Worm (Caenorhabditis elegans) whole organism, L4 larva: ENCODE measurements around the gene pigt-1.

Experiments used
- D1046.2 ChIP-seq: fragments of 200-800 bp; sonication (Bioruptor generic); IDR thresholded peaks from 2 replicates; pipeline ENCODE4 v1.3.6; 2022; ENCODE audit warnings: missing genetic modification characterization, missing compliant biosample characterization
- F26F4.8 ChIP-seq: fragments of 200-800 bp; sonication (Bioruptor generic); conservative IDR thresholded peaks from 2 replicates; pipeline ENCODE4 v1.3.6; 2022; ENCODE audit warnings: missing genetic modification characterization, missing compliant biosample characterization
- F44E2.7 ChIP-seq: fragments of 200-800 bp; sonication (Bioruptor generic); IDR thresholded peaks from 2 replicates; pipeline ENCODE4 v2.1.2; 2022; ENCODE audit warnings: missing genetic modification characterization, missing compliant biosample characterization
- F49E8.2 ChIP-seq: sonication (generic microtip); optimal IDR thresholded peaks from 2 replicates; lab custom pipeline; 2016; ENCODE audit warnings: missing compliant biosample characterization, mild to moderate bottlenecking, missing genetic modification characterization, borderline replicate concordance
- T20F7.1 ChIP-seq: fragments of 200-800 bp; sonication (Bioruptor generic); optimal IDR thresholded peaks from 2 replicates; lab custom pipeline; 2018; ENCODE audit warnings: mild to moderate bottlenecking, missing genetic modification characterization, missing compliant biosample characterization
- T26A8.4 ChIP-seq: fragments of 200-800 bp; sonication (Bioruptor generic); IDR thresholded peaks from 2 replicates; pipeline ENCODE4 v1.3.6; 2022; ENCODE audit warnings: missing genetic modification characterization, missing compliant biosample characterization
- Y75B8A.6 ChIP-seq: fragments of 200-800 bp; sonication (Bioruptor generic); IDR thresholded peaks from 2 replicates; pipeline ENCODE4 v1.3.6; 2022; ENCODE audit warnings: missing genetic modification reagents, missing genetic modification characterization, missing compliant biosample characterization
- ZK337.2 ChIP-seq: fragments of 200-800 bp; sonication (Bioruptor generic); IDR thresholded peaks from 2 replicates; pipeline ENCODE4 v1.3.6; 2022; ENCODE audit warnings: missing genetic modification reagents, missing genetic modification characterization, missing compliant biosample characterization
- aha-1 ChIP-seq: fragments of 150-350 bp; peaks from one replicate; lab custom pipeline; 2014; ENCODE audit warnings: missing biosample characterization, missing genetic modification characterization
- aly-2 ChIP-seq: sonication (generic microtip); optimal IDR thresholded peaks from 2 replicates; lab custom pipeline; 2018; ENCODE audit warnings: missing biosample characterization, missing genetic modification characterization
- arid-1 ChIP-seq: fragments of 200-800 bp; sonication (Bioruptor generic); conservative IDR thresholded peaks from 2 replicates; pipeline ENCODE4 v1.3.6; 2022; ENCODE audit warnings: missing genetic modification reagents, missing genetic modification characterization, missing compliant biosample characterization
- ceh-28 ChIP-seq: fragments of 150-350 bp; optimal IDR thresholded peaks from 2 replicates; lab custom pipeline; 2014; ENCODE audit warnings: missing biosample characterization, missing genetic modification reagents, missing genetic modification characterization
- ces-1 ChIP-seq: fragments of 150-350 bp; sonication (generic microtip); optimal IDR thresholded peaks from 4 replicates; lab custom pipeline; 2014; ENCODE audit warnings: missing biosample characterization, missing genetic modification reagents, missing genetic modification characterization
- daf-12 ChIP-seq: fragments of 150-350 bp; optimal IDR thresholded peaks from 2 replicates; lab custom pipeline; 2014; ENCODE audit warnings: missing biosample characterization, missing genetic modification reagents, missing genetic modification characterization
- daf-19 ChIP-seq: fragments of 200-800 bp; sonication (Bioruptor generic); conservative IDR thresholded peaks from 2 replicates; pipeline ENCODE4 v1.3.6; 2022; ENCODE audit warnings: missing genetic modification characterization, missing compliant biosample characterization
- dmd-8 ChIP-seq: fragments of 200-800 bp; sonication (Bioruptor generic); IDR thresholded peaks from 2 replicates; pipeline ENCODE4 v1.3.6; 2022; ENCODE audit warnings: missing genetic modification characterization, missing compliant biosample characterization
- dpl-1 ChIP-seq: fragments of 150-350 bp; optimal IDR thresholded peaks from 2 replicates; lab custom pipeline; 2014; ENCODE audit warnings: missing biosample characterization, missing genetic modification reagents, missing genetic modification characterization
- duxl-1 ChIP-seq: sonication (generic microtip); optimal IDR thresholded peaks from 2 replicates; lab custom pipeline; 2016; ENCODE audit warnings: mild to moderate bottlenecking, missing genetic modification characterization, moderate library complexity, missing compliant biosample characterization; ENCODE audit not compliant: poor library complexity
- dve-1 ChIP-seq: sonication (generic microtip); optimal IDR thresholded peaks from 2 replicates; lab custom pipeline; 2017; ENCODE audit warnings: antibody characterized with exemption, mild to moderate bottlenecking, missing genetic modification characterization, missing compliant biosample characterization; ENCODE audit not compliant: insufficient read depth
- egl-43 ChIP-seq: fragments of 200-800 bp; sonication (Bioruptor generic); IDR thresholded peaks from 2 replicates; pipeline ENCODE4 v1.3.6; 2022; ENCODE audit warnings: missing genetic modification reagents, missing genetic modification characterization, missing compliant biosample characterization
- gei-8 ChIP-seq: fragments of 200-800 bp; sonication (Bioruptor generic); optimal IDR thresholded peaks from 2 replicates; lab custom pipeline; 2018; ENCODE audit warnings: mild to moderate bottlenecking, missing genetic modification characterization, missing compliant biosample characterization
- hif-1 ChIP-seq, 2 experiments: sonication (generic microtip); optimal IDR thresholded peaks; 2 replicates each; lab custom pipeline; 2016 to 2017; ENCODE audit warnings: missing compliant biosample characterization in 2 of 2, missing genetic modification characterization in 2 of 2, missing genetic modification reagents in 2 of 2, missing genotype in 2 of 2, mild to moderate bottlenecking in 1 of 2
- hlh-11 ChIP-seq: fragments of 200-800 bp; sonication (Bioruptor generic); optimal IDR thresholded peaks from 2 replicates; lab custom pipeline; 2018; ENCODE audit warnings: mild to moderate bottlenecking, missing genetic modification characterization, missing compliant biosample characterization
- lim-7 ChIP-seq: fragments of 200-800 bp; sonication (Bioruptor generic); IDR thresholded peaks from 2 replicates; pipeline ENCODE4 v1.3.6; 2022; ENCODE audit warnings: missing genetic modification characterization, missing compliant biosample characterization
- lin-1 ChIP-seq: fragments of 200-800 bp; sonication (Bioruptor generic); IDR thresholded peaks from 2 replicates; pipeline ENCODE4 v1.3.6; 2022; ENCODE audit warnings: missing genetic modification reagents, missing genetic modification characterization, missing compliant biosample characterization
- lin-38 ChIP-seq: fragments of 200-800 bp; sonication (Bioruptor generic); IDR thresholded peaks from 2 replicates; pipeline ENCODE4 v1.3.6; 2022; ENCODE audit warnings: missing genetic modification reagents, missing genetic modification characterization, missing compliant biosample characterization
- lir-3 ChIP-seq: sonication (generic microtip); optimal IDR thresholded peaks from 2 replicates; lab custom pipeline; 2016; ENCODE audit warnings: mild to moderate bottlenecking, missing genetic modification characterization, missing compliant biosample characterization
- madf-9 ChIP-seq: fragments of 200-800 bp; sonication (Bioruptor generic); conservative IDR thresholded peaks from 2 replicates; pipeline ENCODE4 v1.3.6; 2022; ENCODE audit warnings: missing genetic modification reagents, missing genetic modification characterization, missing compliant biosample characterization
- mdt-29 ChIP-seq: fragments of 200-800 bp; sonication (Bioruptor generic); IDR thresholded peaks from 2 replicates; pipeline ENCODE4 v1.3.6; 2022; ENCODE audit warnings: missing genetic modification reagents, missing genetic modification characterization, missing compliant biosample characterization
- mep-1 ChIP-seq: fragments of 150-350 bp; sonication (generic microtip); optimal IDR thresholded peaks from 3 replicates; lab custom pipeline; 2014; ENCODE audit warnings: missing biosample characterization, missing genetic modification characterization
- mxl-3 ChIP-seq: fragments of 200-800 bp; sonication (Bioruptor generic); optimal IDR thresholded peaks from 2 replicates; lab custom pipeline; 2018; ENCODE audit warnings: mild to moderate bottlenecking, missing genetic modification characterization, missing compliant biosample characterization
- nhr-11 ChIP-seq: fragments of 150-350 bp; optimal IDR thresholded peaks from 2 replicates; lab custom pipeline; 2014; ENCODE audit warnings: missing biosample characterization, missing genetic modification characterization
- nhr-42 ChIP-seq: fragments of 200-800 bp; sonication (Bioruptor generic); IDR thresholded peaks from 2 replicates; pipeline ENCODE4 v1.3.6; 2022; ENCODE audit warnings: missing genetic modification characterization, missing compliant biosample characterization
- nhr-76 ChIP-seq: fragments of 150-350 bp; optimal IDR thresholded peaks from 2 replicates; lab custom pipeline; 2014; ENCODE audit warnings: missing biosample characterization, missing genetic modification characterization
- nhr-77 ChIP-seq: fragments of 150-350 bp; optimal IDR thresholded peaks from 2 replicates; lab custom pipeline; 2014; ENCODE audit warnings: missing biosample characterization, missing genetic modification characterization
- pha-4 ChIP-seq, 2 experiments: fragments of 150-350 bp in 1 of 2; fragments of 200-800 bp in 1 of 2; sonication (Bioruptor generic) in 1 of 2; IDR thresholded peaks in 1 of 2; optimal IDR thresholded peaks in 1 of 2; 2 replicates each; pipeline versions ENCODE4 v1.3.6 to Lab custom; 2014 to 2022; ENCODE audit warnings: missing genetic modification characterization in 2 of 2, missing genetic modification reagents in 2 of 2, missing biosample characterization in 1 of 2, missing compliant biosample characterization in 1 of 2
- rbr-2 ChIP-seq: sonication (generic microtip); optimal IDR thresholded peaks from 2 replicates; lab custom pipeline; 2016; ENCODE audit warnings: missing genotype, missing genetic modification characterization, missing compliant biosample characterization
- saeg-2 ChIP-seq: fragments of 200-800 bp; sonication (Bioruptor generic); IDR thresholded peaks from 2 replicates; pipeline ENCODE4 v1.3.6; 2022; ENCODE audit warnings: missing genetic modification reagents, missing genetic modification characterization, missing compliant biosample characterization
- sdz-12 ChIP-seq: fragments of 200-800 bp; sonication (Bioruptor generic); optimal IDR thresholded peaks from 2 replicates; lab custom pipeline; 2018; ENCODE audit warnings: mild to moderate bottlenecking, missing genetic modification characterization, missing compliant biosample characterization
- skn-1 ChIP-seq: fragments of 150-350 bp; optimal IDR thresholded peaks from 2 replicates; lab custom pipeline; 2014; ENCODE audit warnings: missing biosample characterization, missing genetic modification characterization
- spr-3 ChIP-seq: fragments of 200-800 bp; sonication (Bioruptor generic); optimal IDR thresholded peaks from 2 replicates; lab custom pipeline; 2018; ENCODE audit warnings: mild to moderate bottlenecking, missing genetic modification characterization, missing compliant biosample characterization
- tag-97 ChIP-seq: fragments of 200-800 bp; sonication (Bioruptor generic); IDR thresholded peaks from 2 replicates; pipeline ENCODE4 v1.3.6; 2022; ENCODE audit warnings: missing genetic modification characterization, missing compliant biosample characterization
- unc-130 ChIP-seq: sonication (generic microtip); optimal IDR thresholded peaks from 2 replicates; lab custom pipeline; 2016; ENCODE audit warnings: missing genetic modification reagents, missing genetic modification characterization, missing compliant biosample characterization
- unc-62 ChIP-seq, 3 experiments: fragments of 150-350 bp in 1 of 3; sonication (generic microtip); optimal IDR thresholded peaks in 2 of 3; peaks in 1 of 3; 1 replicate in 1 of 3; 2 replicates in 2 of 3; lab custom pipeline; 2014 to 2017; ENCODE audit warnings: missing biosample characterization in 3 of 3, missing genetic modification characterization in 3 of 3, missing genetic modification reagents in 3 of 3, missing genotype in 1 of 3
- vab-7 ChIP-seq: fragments of 200-800 bp; sonication (Bioruptor generic); IDR thresholded peaks from 2 replicates; pipeline ENCODE4 v1.3.6; 2022; ENCODE audit warnings: missing genetic modification reagents, missing genetic modification characterization, missing compliant biosample characterization
- zfp-2 ChIP-seq: sonication (generic microtip); optimal IDR thresholded peaks from 2 replicates; lab custom pipeline; 2016; ENCODE audit warnings: mild to moderate bottlenecking, missing genetic modification characterization, missing compliant biosample characterization
- zfp-3 ChIP-seq: fragments of 200-800 bp; sonication (Bioruptor generic); conservative IDR thresholded peaks from 2 replicates; pipeline ENCODE4 v1.3.6; 2022; ENCODE audit warnings: missing genetic modification reagents, missing genetic modification characterization, missing compliant biosample characterization
- zip-11 ChIP-seq: fragments of 200-800 bp; sonication (Bioruptor generic); IDR thresholded peaks from 2 replicates; pipeline ENCODE4 v1.3.6; 2022; ENCODE audit warnings: missing genetic modification characterization, missing compliant biosample characterization
- ztf-11 ChIP-seq: fragments of 150-350 bp; optimal IDR thresholded peaks from 2 replicates; lab custom pipeline; 2014; ENCODE audit warnings: missing biosample characterization, missing genetic modification characterization

Gene pigt-1

ce11 chrV:11002434-11002833 is 43.8 kb upstream of the pigt-1 start, which contains the start of gene F53B7.4:
Gene F53B7.4, minus strand, starts transcription at chrV:11002534.
- no peak for TF ChIP-seq unc-62 (GFP tag; optimal IDR thresholded peaks at IDR 0.05 in 1 of 2; lab: Kevin White, UChicago)
- no peak for TF ChIP-seq unc-62 (tag; optimal IDR thresholded peaks at IDR 0.05; lab: Kevin White, UChicago)
- TF ChIP-seq sdz-12 = no peak
- TF ChIP-seq vab-7 (GFP tag; lab: Robert Waterston, UW) = no peak
- no peak for TF ChIP-seq nhr-77 (tag; lab: Kevin White, UChicago)
- no peak for TF ChIP-seq lim-7 (GFP tag; lab: Robert Waterston, UW)
- TF ChIP-seq F44E2.7 (GFP tag; lab: Robert Waterston, UW) = no peak
- no peak for TF ChIP-seq daf-12 (tag; lab: Kevin White, UChicago)

- TF ChIP-seq dve-1 (tag; lab: Kevin White, UChicago) = no peak
- TF ChIP-seq nhr-42 (GFP tag; lab: Robert Waterston, UW) = no peak
- no peak for TF ChIP-seq F26F4.8
- TF ChIP-seq duxl-1 = no peak
- no peak for TF ChIP-seq mxl-3 (GFP tag; lab: Kevin White, UChicago)
- TF ChIP-seq zip-11 (GFP tag; lab: Robert Waterston, UW) = no peak
- TF ChIP-seq ceh-28 = no peak
- TF ChIP-seq T26A8.4 (GFP tag; lab: Robert Waterston, UW) = no peak
- TF ChIP-seq zfp-2 (tag; lab: Kevin White, UChicago) = no peak
- no peak for TF ChIP-seq Y75B8A.6 (GFP tag; lab: Robert Waterston, UW)
- no peak for TF ChIP-seq pha-4 (GFP tag; IDR thresholded peaks at IDR 0.05; lab: Robert Waterston, UW)
- TF ChIP-seq pha-4 (tag; optimal IDR thresholded peaks at IDR 0.05; lab: Kevin White, UChicago) = peak; percentile 13
- TF ChIP-seq hif-1 (tag; optimal IDR thresholded peaks at IDR 0.05; lab: Kevin White, UChicago) = no peak
- TF ChIP-seq aha-1 (tag; lab: Kevin White, UChicago) = no peak
- peak; percentile 32 for TF ChIP-seq ces-1 (GFP tag; lab: Kevin White, UChicago)
- no peak for TF ChIP-seq skn-1 (tag; lab: Kevin White, UChicago)
- no peak for TF ChIP-seq saeg-2
- TF ChIP-seq tag-97 (GFP tag; lab: Robert Waterston, UW) = no peak
- no peak for TF ChIP-seq nhr-11
- no peak for TF ChIP-seq nhr-76 (tag; lab: Kevin White, UChicago)
- no peak for TF ChIP-seq lir-3 (tag; lab: Kevin White, UChicago)
- no peak for TF ChIP-seq ztf-11 (tag; lab: Kevin White, UChicago)
- TF ChIP-seq ZK337.2 (GFP tag; lab: Robert Waterston, UW) = no peak
- TF ChIP-seq madf-9 (GFP tag; lab: Robert Waterston, UW) = no peak
- no peak for TF ChIP-seq hlh-11 (tag; lab: Kevin White, UChicago)
- TF ChIP-seq F44E2.7 (GFP tag; lab: Robert Waterston, UW) = no peak
- TF ChIP-seq dpl-1 (GFP tag; lab: Kevin White, UChicago) = peak; percentile 94
- TF ChIP-seq mep-1 = no peak
- TF ChIP-seq daf-19 (GFP tag; lab: Robert Waterston, UW) = no peak
- TF ChIP-seq T20F7.1 (GFP tag; lab: Kevin White, UChicago) = peak; percentile 96
- TF ChIP-seq mdt-29 = no peak
- peak; percentile 16 for TF ChIP-seq rbr-2
- TF ChIP-seq dmd-8 = no peak
- TF ChIP-seq aly-2 (tag; lab: Kevin White, UChicago) = no peak
- TF ChIP-seq lin-38 (GFP tag; lab: Robert Waterston, UW) = peak; percentile 89
- no peak for TF ChIP-seq F49E8.2 (tag; lab: Kevin White, UChicago)
- no peak for TF ChIP-seq gei-8 (GFP tag; lab: Kevin White, UChicago)
- TF ChIP-seq D1046.2 (GFP tag; lab: Robert Waterston, UW) = no peak
- TF ChIP-seq lin-1 (GFP tag; lab: Robert Waterston, UW) = no peak
- TF ChIP-seq zfp-3 (GFP tag; lab: Robert Waterston, UW) = no peak
- TF ChIP-seq spr-3 (GFP tag; lab: Kevin White, UChicago) = no peak
- TF ChIP-seq egl-43 (GFP tag; lab: Robert Waterston, UW) = no peak
- TF ChIP-seq arid-1 (GFP tag; lab: Robert Waterston, UW) = no peak
- TF ChIP-seq unc-130 (GFP tag; lab: Kevin White, UChicago) = no peak
Observed at ce11 chrV:11000650-11001049, 42.0 kb upstream of the pigt-1 start, which contains the start of gene isy-1. Gene isy-1, minus strand, starts transcription at chrV:11000699.
